Worm (Caenorhabditis elegans) whole organism, L1 larva: ENCODE results near the gene T13H5.8.

ENCODE experiments used
- C16A3.4 ChIP-seq: fragments of 150-350 bp; optimal IDR thresholded peaks from 2 replicates; lab custom pipeline; 2014; ENCODE audit warnings: missing biosample characterization, missing genetic modification characterization
- C34B4.2 ChIP-seq: sonication (generic microtip); optimal IDR thresholded peaks from 2 replicates; lab custom pipeline; 2017; ENCODE audit warnings: mild to moderate bottlenecking, missing genetic modification characterization, missing compliant biosample characterization
- Y116A8C.19 ChIP-seq: sonication (generic microtip); optimal IDR thresholded peaks from 2 replicates; lab custom pipeline; 2016; ENCODE audit warnings: missing compliant biosample characterization, missing genetic modification characterization, borderline replicate concordance
- aha-1 ChIP-seq: fragments of 150-350 bp; optimal IDR thresholded peaks from 2 replicates; lab custom pipeline; 2014; ENCODE audit warnings: missing biosample characterization, missing genetic modification characterization
- alr-1 ChIP-seq: fragments of 200-800 bp; sonication (Bioruptor generic); optimal IDR thresholded peaks from 2 replicates; lab custom pipeline; 2018; ENCODE audit warnings: borderline replicate concordance, mild to moderate bottlenecking, missing genetic modification characterization, missing compliant biosample characterization
- aly-2 ChIP-seq: fragments of 150-350 bp; optimal IDR thresholded peaks from 2 replicates; lab custom pipeline; 2014; ENCODE audit warnings: missing biosample characterization, missing genetic modification characterization
- blmp-1 ChIP-seq: fragments of 150-350 bp; optimal IDR thresholded peaks from 2 replicates; lab custom pipeline; 2014; ENCODE audit warnings: missing biosample characterization, missing genetic modification characterization
- ceh-8 ChIP-seq: fragments of 200-800 bp; sonication (Bioruptor generic); optimal IDR thresholded peaks from 2 replicates; lab custom pipeline; 2018; ENCODE audit warnings: mild to moderate bottlenecking, missing genetic modification characterization, moderate library complexity, missing compliant biosample characterization
- ceh-82 ChIP-seq, 3 experiments: fragments of 150-350 bp in 1 of 3; sonication (generic microtip) in 2 of 3; optimal IDR thresholded peaks; 2 replicates each; lab custom pipeline; 2014 to 2017; ENCODE audit warnings: missing biosample characterization in 3 of 3, missing genetic modification characterization in 3 of 3
- ces-1 ChIP-seq: fragments of 150-350 bp; optimal IDR thresholded peaks from 2 replicates; lab custom pipeline; 2014; ENCODE audit warnings: missing biosample characterization, missing genetic modification reagents, missing genetic modification characterization
- dpl-1 ChIP-seq, 3 experiments: fragments of 150-350 bp in 2 of 3; sonication (generic microtip) in 1 of 3; optimal IDR thresholded peaks; 2 replicates each; lab custom pipeline; 2014 to 2017; ENCODE audit warnings: missing biosample characterization in 3 of 3, missing genetic modification characterization in 3 of 3, missing genetic modification reagents in 3 of 3
- efl-1 ChIP-seq, 4 experiments: fragments of 150-350 bp; optimal IDR thresholded peaks in 3 of 4; peaks in 1 of 4; 1 replicate in 1 of 4; 2 replicates in 3 of 4; lab custom pipeline; 2014; ENCODE audit warnings: missing biosample characterization in 2 of 4, missing genetic modification characterization in 2 of 4, missing genetic modification reagents in 2 of 4
- efl-3 ChIP-seq: fragments of 200-800 bp; sonication (Bioruptor generic); optimal IDR thresholded peaks from 2 replicates; lab custom pipeline; 2018; ENCODE audit warnings: mild to moderate bottlenecking, missing genetic modification characterization, missing compliant biosample characterization
- egl-13 ChIP-seq: sonication (generic microtip); optimal IDR thresholded peaks from 2 replicates; lab custom pipeline; 2016; ENCODE audit warnings: missing genotype, missing genetic modification reagents, missing genetic modification characterization, missing compliant biosample characterization
- egl-27 ChIP-seq, 2 experiments: fragments of 150-350 bp in 1 of 2; sonication (generic microtip); optimal IDR thresholded peaks; 3 replicates each; lab custom pipeline; 2017 to 2018; ENCODE audit warnings: missing biosample characterization in 2 of 2, missing genetic modification characterization in 2 of 2, missing genetic modification reagents in 2 of 2
- elt-2 ChIP-seq: sonication (generic microtip); optimal IDR thresholded peaks from 2 replicates; lab custom pipeline; 2016; ENCODE audit warnings: missing genetic modification characterization, mild to moderate bottlenecking, inconsistent platforms, missing compliant biosample characterization, missing genetic modification reagents
- elt-3 ChIP-seq, 6 experiments: fragments of 150-350 bp in 1 of 6; sonication (generic microtip); optimal IDR thresholded peaks; 2 replicates each; lab custom pipeline; 2017 to 2018; ENCODE audit warnings: missing biosample characterization in 6 of 6, missing genetic modification characterization in 6 of 6, inconsistent platforms in 1 of 6
- ets-5 ChIP-seq: fragments of 200-800 bp; sonication (Bioruptor generic); IDR thresholded peaks from 2 replicates; pipeline ENCODE4 v1.3.6; 2022; ENCODE audit warnings: missing genetic modification characterization, missing compliant biosample characterization
- fkh-4 ChIP-seq: sonication (generic microtip); optimal IDR thresholded peaks from 2 replicates; lab custom pipeline; 2016; ENCODE audit warnings: missing compliant biosample characterization, missing genetic modification characterization, borderline replicate concordance
- fkh-8 ChIP-seq: sonication (generic microtip); optimal IDR thresholded peaks from 2 replicates; lab custom pipeline; 2016; ENCODE audit warnings: mild to moderate bottlenecking, missing genetic modification characterization, missing compliant biosample characterization
- grh-1 ChIP-seq: fragments of 200-800 bp; sonication (Bioruptor generic); IDR thresholded peaks from 2 replicates; pipeline ENCODE4 v1.3.6; 2022; ENCODE audit warnings: missing genetic modification reagents, missing genetic modification characterization, missing compliant biosample characterization
- hlh-17 ChIP-seq: fragments of 200-800 bp; sonication (Bioruptor generic); optimal IDR thresholded peaks from 2 replicates; lab custom pipeline; 2018; ENCODE audit warnings: missing genetic modification characterization, mild to moderate bottlenecking, missing compliant biosample characterization, moderate library complexity, borderline replicate concordance
- hlh-4 ChIP-seq: sonication (generic microtip); optimal IDR thresholded peaks from 2 replicates; lab custom pipeline; 2016; ENCODE audit warnings: mild to moderate bottlenecking, missing genetic modification characterization, missing compliant biosample characterization
- irx-1 ChIP-seq: sonication (generic microtip); optimal IDR thresholded peaks from 2 replicates; lab custom pipeline; 2016; ENCODE audit warnings: missing genetic modification characterization, missing compliant biosample characterization
- lin-13 ChIP-seq: fragments of 150-350 bp; optimal IDR thresholded peaks from 2 replicates; lab custom pipeline; 2014; ENCODE audit warnings: missing biosample characterization, missing genetic modification reagents, missing genetic modification characterization
- lin-15B ChIP-seq: fragments of 150-350 bp; sonication (generic microtip); optimal IDR thresholded peaks from 3 replicates; lab custom pipeline; 2014; ENCODE audit warnings: missing biosample characterization, missing genetic modification characterization
- lin-35 ChIP-seq, 2 experiments: fragments of 150-350 bp; optimal IDR thresholded peaks; 2 replicates each; lab custom pipeline; 2014; ENCODE audit warnings: missing biosample characterization in 2 of 2, missing genetic modification characterization in 2 of 2, missing genetic modification reagents in 2 of 2
- lin-39 ChIP-seq: fragments of 150-350 bp; optimal IDR thresholded peaks from 2 replicates; lab custom pipeline; 2014; ENCODE audit warnings: missing biosample characterization, missing genetic modification reagents, missing genetic modification characterization
- mef-2 ChIP-seq: fragments of 150-350 bp; optimal IDR thresholded peaks from 2 replicates; lab custom pipeline; 2014; ENCODE audit warnings: missing biosample characterization, missing genetic modification characterization
- mep-1 ChIP-seq: fragments of 150-350 bp; optimal IDR thresholded peaks from 2 replicates; lab custom pipeline; 2014; ENCODE audit warnings: missing biosample characterization, missing genetic modification characterization
- nhr-11 ChIP-seq: fragments of 150-350 bp; optimal IDR thresholded peaks from 2 replicates; lab custom pipeline; 2014; ENCODE audit warnings: missing biosample characterization, missing genetic modification characterization
- nhr-12 ChIP-seq: sonication (generic microtip); optimal IDR thresholded peaks from 2 replicates; lab custom pipeline; 2017; ENCODE audit warnings: missing biosample characterization, missing genetic modification characterization
- nhr-19 ChIP-seq: fragments of 200-800 bp; sonication (Bioruptor generic); conservative IDR thresholded peaks from 2 replicates; pipeline ENCODE4 v1.3.6; 2022; ENCODE audit warnings: missing genetic modification characterization, missing compliant biosample characterization
- nhr-47 ChIP-seq: sonication (generic microtip); optimal IDR thresholded peaks from 2 replicates; lab custom pipeline; 2016; ENCODE audit warnings: mild to moderate bottlenecking, missing genetic modification characterization, moderate library complexity, missing compliant biosample characterization
- nhr-77 ChIP-seq: fragments of 150-350 bp; optimal IDR thresholded peaks from 2 replicates; lab custom pipeline; 2014; ENCODE audit warnings: missing biosample characterization, missing genetic modification characterization
- nhr-84 ChIP-seq: sonication (generic microtip); optimal IDR thresholded peaks from 2 replicates; lab custom pipeline; 2017; ENCODE audit warnings: missing biosample characterization, missing genetic modification characterization
- nhr-85 ChIP-seq: sonication (generic microtip); peaks from one replicate; lab custom pipeline; 2016; ENCODE audit warnings: missing genetic modification characterization, inconsistent platforms, missing compliant biosample characterization
- nhr-90 ChIP-seq: sonication (generic microtip); optimal IDR thresholded peaks from 2 replicates; lab custom pipeline; 2016; ENCODE audit warnings: mild to moderate bottlenecking, missing genetic modification characterization, missing compliant biosample characterization; ENCODE audit not compliant: poor library complexity
- pag-3 ChIP-seq: sonication (generic microtip); optimal IDR thresholded peaks from 2 replicates; lab custom pipeline; 2017; ENCODE audit warnings: missing genetic modification characterization, mild to moderate bottlenecking, missing compliant biosample characterization, antibody characterized with exemption, borderline replicate concordance; ENCODE audit not compliant: insufficient read depth
- pqm-1 ChIP-seq: sonication (generic microtip); optimal IDR thresholded peaks from 3 replicates; lab custom pipeline; 2017; ENCODE audit warnings: missing biosample characterization, missing genetic modification characterization
- rnt-1 ChIP-seq: sonication (generic microtip); optimal IDR thresholded peaks from 2 replicates; lab custom pipeline; 2016; ENCODE audit warnings: mild to moderate bottlenecking, missing genetic modification characterization, moderate library complexity, missing compliant biosample characterization
- snpc-4 ChIP-seq: fragments of 150-350 bp; optimal IDR thresholded peaks from 2 replicates; lab custom pipeline; 2014; ENCODE audit warnings: missing biosample characterization, missing genetic modification characterization
- sptf-1 ChIP-seq: fragments of 150-350 bp; optimal IDR thresholded peaks from 2 replicates; lab custom pipeline; 2014; ENCODE audit warnings: missing biosample characterization, missing genetic modification characterization
- sup-37 ChIP-seq: fragments of 200-800 bp; sonication (Bioruptor generic); optimal IDR thresholded peaks from 2 replicates; lab custom pipeline; 2018; ENCODE audit warnings: mild to moderate bottlenecking, missing genetic modification characterization, missing compliant biosample characterization
- tbx-2 ChIP-seq: sonication (generic microtip); optimal IDR thresholded peaks from 2 replicates; lab custom pipeline; 2016; ENCODE audit warnings: missing genetic modification characterization, missing compliant biosample characterization
- unc-30 ChIP-seq: sonication (generic microtip); optimal IDR thresholded peaks from 2 replicates; lab custom pipeline; 2017; ENCODE audit warnings: missing biosample characterization, missing genetic modification characterization
- unc-62 ChIP-seq: fragments of 150-350 bp; optimal IDR thresholded peaks from 2 replicates; lab custom pipeline; 2014; ENCODE audit warnings: missing biosample characterization, missing genetic modification reagents, missing genetic modification characterization
- vab-15 ChIP-seq: sonication (generic microtip); optimal IDR thresholded peaks from 2 replicates; lab custom pipeline; 2017; ENCODE audit warnings: missing genotype, mild to moderate bottlenecking, missing genetic modification characterization, missing compliant biosample characterization
- xbp-1 ChIP-seq: sonication (generic microtip); optimal IDR thresholded peaks from 2 replicates; lab custom pipeline; 2016; ENCODE audit warnings: missing genetic modification characterization, missing compliant biosample characterization
- zag-1 ChIP-seq: fragments of 150-350 bp; optimal IDR thresholded peaks from 2 replicates; lab custom pipeline; 2014; ENCODE audit warnings: missing biosample characterization, missing genetic modification characterization
- ztf-11 ChIP-seq, 2 experiments: sonication (generic microtip); optimal IDR thresholded peaks; 2 replicates each; lab custom pipeline; 2016 to 2017; ENCODE audit warnings: missing genetic modification characterization in 2 of 2, missing biosample characterization in 1 of 2, missing compliant biosample characterization in 1 of 2

Gene T13H5.8

DNA sequence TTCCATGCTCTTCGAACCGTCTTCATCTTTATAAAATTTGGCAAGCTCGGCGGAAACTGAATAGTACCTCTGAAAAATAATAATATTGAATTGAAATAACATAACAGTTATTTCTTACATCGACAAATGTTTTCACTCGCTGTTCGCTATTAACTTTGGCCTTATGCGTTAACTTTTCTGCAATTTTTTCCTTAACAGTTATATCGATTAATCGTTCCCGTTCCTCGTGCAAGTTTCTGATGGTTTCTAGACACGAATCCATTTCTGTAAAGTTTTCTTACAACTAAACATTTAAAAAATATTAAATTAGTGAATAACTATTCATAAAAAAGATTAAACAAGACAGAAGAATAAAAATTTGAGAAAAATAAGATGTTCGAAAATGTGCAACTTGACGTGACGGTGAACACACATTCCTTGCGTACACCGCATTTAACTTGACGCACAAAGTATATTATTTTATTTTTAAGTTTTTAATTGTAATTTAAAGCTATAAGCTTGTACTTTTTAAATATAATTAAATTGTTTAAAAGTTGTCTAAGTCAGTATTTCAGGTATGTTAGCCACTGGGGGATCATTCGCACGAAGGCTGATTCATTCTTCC, 6.9 kb downstream of the T13H5.8 start, which contains the start of the genes prp-9 and mrps-18B:
Gene prp-9 (minus strand): TSS at position 264 of the 604 bp plus-strand sequence.
Gene mrps-18B (plus strand): TSS at position 549 of the 604 bp plus-strand sequence.
- TF ChIP-seq fkh-8 (no peak), pag-3 (tag; lab: Kevin White, UChicago) (no peak), mef-2 (tag; lab: Kevin White, UChicago) (no peak), C16A3.4 (tag; lab: Kevin White, UChicago) (peak; percentile 53), dpl-1 (GFP tag; optimal IDR thresholded peaks at IDR 0.05; lab: Kevin White, UChicago) (peak in 2 of 3 experiments; percentile 25 to 56), grh-1 (no peak), lin-13 (GFP tag; lab: Kevin White, UChicago) (no peak), egl-13 (tag; lab: Kevin White, UChicago) (no peak), aly-2 (tag; lab: Kevin White, UChicago) (no peak), irx-1 (tag; lab: Kevin White, UChicago) (no peak), snpc-4 (tag; lab: Kevin White, UChicago) (no peak), sptf-1 (tag; lab: Kevin White, UChicago) (no peak), zag-1 (tag; lab: Kevin White, UChicago) (no peak), unc-30 (no peak), ces-1 (GFP tag; lab: Kevin White, UChicago) (no peak), nhr-47 (tag; lab: Kevin White, UChicago) (peak; percentile 31), efl-3 (GFP tag; lab: Kevin White, UChicago) (no peak), lin-15B (tag; lab: Kevin White, UChicago) (no peak), tbx-2 (tag; lab: Kevin White, UChicago) (no peak), pqm-1 (tag; lab: Kevin White, UChicago) (no peak), hlh-17 (GFP tag; lab: Kevin White, UChicago) (no peak), nhr-19 (peak; percentile 9; the same call in 1 of the 2 replicates), efl-1 (optimal IDR thresholded peaks at IDR 0.05; lab: Kevin White, UChicago) (peak; percentile 30 to 53), efl-1 (GFP tag; optimal IDR thresholded peaks at IDR 0.05 in 1 of 2; lab: Kevin White, UChicago) (peak; percentile 38 to 42), nhr-11 (tag; lab: Kevin White, UChicago) (no peak), vab-15 (tag; lab: Kevin White, UChicago) (no peak), rnt-1 (tag; lab: Kevin White, UChicago) (peak; percentile 4), egl-27 (tag; optimal IDR thresholded peaks at IDR 0.05; lab: Kevin White, UChicago) (no peak), nhr-85 (no peak), blmp-1 (tag; lab: Kevin White, UChicago) (peak; percentile 63), sup-37 (no peak), nhr-84 (no peak), xbp-1 (peak; percentile 34), nhr-12 (no peak), Y116A8C.19 (no peak), lin-35 (GFP tag; optimal IDR thresholded peaks at IDR 0.05; lab: Kevin White, UChicago) (peak in 1 of 2 experiments; percentile 46), hlh-4 (tag; lab: Kevin White, UChicago) (no peak), aha-1 (tag; lab: Kevin White, UChicago) (no peak), mep-1 (tag; lab: Kevin White, UChicago) (peak; percentile 87), ztf-11 (tag; optimal IDR thresholded peaks at IDR 0.05; lab: Kevin White, UChicago) (no peak), lin-39 (tag; lab: Kevin White, UChicago) (no peak), unc-62 (no peak), ceh-8 (GFP tag; lab: Kevin White, UChicago) (no peak), elt-3 (tag; optimal IDR thresholded peaks at IDR 0.05; lab: Kevin White, UChicago) (peak in 1 of 6 experiments; percentile 10), fkh-4 (no peak), elt-2 (tag; lab: Kevin White, UChicago) (no peak), ceh-82 (tag; optimal IDR thresholded peaks at IDR 0.05; lab: Kevin White, UChicago) (peak in 2 of 3 experiments; percentile 27 to 32), ets-5 (GFP tag; lab: Robert Waterston, UW) (no peak), C34B4.2 (no peak), nhr-90 (tag; lab: Kevin White, UChicago) (peak; percentile 3), alr-1 (tag; lab: Kevin White, UChicago) (no peak), nhr-77 (tag; lab: Kevin White, UChicago) (no peak)
